Fruit fly (Drosophila melanogaster): ENCODE data around the gene CG13039.

The CG13039 gene

dm6 chr3L:16349686-16350085 is 23.1 kb upstream of the CG13039 start:
- no peak for TF ChIP-seq cic (GFP tag; optimal IDR thresholded peaks at IDR 0.05)
- no peak for TF ChIP-seq CG11617 (GFP tag; optimal IDR thresholded peaks at IDR 0.05)
- TF ChIP-seq bab1 (GFP tag; optimal IDR thresholded peaks at IDR 0.05): no peak
- no peak for TF ChIP-seq cnc (optimal IDR thresholded peaks at IDR 0.05)
- TF ChIP-seq CG12768 (GFP tag; optimal IDR thresholded peaks at IDR 0.05): no peak
- no peak for TF ChIP-seq kay (GFP tag; ENCODE audit: borderline replicate concordance)
- TF ChIP-seq Hr96 (GFP tag; optimal IDR thresholded peaks at IDR 0.05): no peak
- TF ChIP-seq pad (GFP tag; optimal IDR thresholded peaks at IDR 0.05): no peak

dm6 chr3L:16347914-16348313 is 21.4 kb upstream of the CG13039 start, which contains the start of gene mRpS34:
Gene mRpS34, plus strand, starts transcription at chr3L:16348074.
- TF ChIP-seq CG33017 (tag; optimal IDR thresholded peaks at IDR 0.05) (no peak), Mnt (GFP tag; optimal IDR thresholded peaks at IDR 0.05) (no peak), kay (GFP tag; ENCODE audit: borderline replicate concordance) (no peak), bab1 (GFP tag; optimal IDR thresholded peaks at IDR 0.05) (no peak), Crg-1 (GFP tag; optimal IDR thresholded peaks at IDR 0.05) (no peak), pad (GFP tag; optimal IDR thresholded peaks at IDR 0.05) (no peak), CG12768 (GFP tag; optimal IDR thresholded peaks at IDR 0.05) (no peak), cnc (optimal IDR thresholded peaks at IDR 0.05) (no peak), Hr96 (GFP tag; optimal IDR thresholded peaks at IDR 0.05) (no peak), CG7045 (GFP tag; optimal IDR thresholded peaks at IDR 0.05) (no peak), CG14711 (tag; optimal IDR thresholded peaks at IDR 0.05) (no peak), ovo (GFP tag; optimal IDR thresholded peaks at IDR 0.05) (no peak), Clk (GFP tag; optimal IDR thresholded peaks at IDR 0.05) (no peak), cic (GFP tag; optimal IDR thresholded peaks at IDR 0.05) (no peak), tj (GFP tag; optimal IDR thresholded peaks at IDR 0.05) (no peak), toe (GFP tag; optimal IDR thresholded peaks at IDR 0.05) (no peak)

- TF ChIP-seq ovo (GFP tag; optimal IDR thresholded peaks at IDR 0.05): no peak
- no peak for TF ChIP-seq kay (GFP tag; ENCODE audit: borderline replicate concordance)
- no peak for TF ChIP-seq CG33017 (tag; optimal IDR thresholded peaks at IDR 0.05)
- TF ChIP-seq CG7101 (tag; optimal IDR thresholded peaks at IDR 0.05): no peak
- no peak for TF ChIP-seq CG11617 (GFP tag; optimal IDR thresholded peaks at IDR 0.05)
- TF ChIP-seq cic (GFP tag; optimal IDR thresholded peaks at IDR 0.05): no peak
- TF ChIP-seq Crg-1 (GFP tag; optimal IDR thresholded peaks at IDR 0.05): no peak
- TF ChIP-seq toe (GFP tag; optimal IDR thresholded peaks at IDR 0.05): no peak
- no peak for TF ChIP-seq Mnt (GFP tag; optimal IDR thresholded peaks at IDR 0.05)
- no peak for TF ChIP-seq Clk (GFP tag; optimal IDR thresholded peaks at IDR 0.05)
- no peak for TF ChIP-seq Hr96 (GFP tag; optimal IDR thresholded peaks at IDR 0.05)
- no peak for TF ChIP-seq bab1 (GFP tag; optimal IDR thresholded peaks at IDR 0.05)
- no peak for TF ChIP-seq tj (GFP tag; optimal IDR thresholded peaks at IDR 0.05)
- no peak for TF ChIP-seq pad (GFP tag; optimal IDR thresholded peaks at IDR 0.05)
Observed at dm6 chr3L:16346023-16346422, 19.5 kb upstream of the CG13039 start, which contains the start of gene CG33257. Gene CG33257, plus strand, starts transcription at chr3L:16346323.

- TF ChIP-seq CG11617 (GFP tag; optimal IDR thresholded peaks at IDR 0.05) (no peak), bab1 (GFP tag; optimal IDR thresholded peaks at IDR 0.05) (no peak), toe (GFP tag; optimal IDR thresholded peaks at IDR 0.05) (no peak)
Observed at dm6 chr3L:16339873-16340272, 13.3 kb upstream of the CG13039 start.

- TF ChIP-seq CG7101 (tag; optimal IDR thresholded peaks at IDR 0.05): no peak
- TF ChIP-seq kay (GFP tag; ENCODE audit: borderline replicate concordance): no peak
- no peak for TF ChIP-seq Clk (GFP tag; optimal IDR thresholded peaks at IDR 0.05)
- TF ChIP-seq cic (GFP tag; optimal IDR thresholded peaks at IDR 0.05): no peak
- TF ChIP-seq CG11617 (GFP tag; optimal IDR thresholded peaks at IDR 0.05): no peak
- TF ChIP-seq toe (GFP tag; optimal IDR thresholded peaks at IDR 0.05): no peak
- TF ChIP-seq CG7045 (GFP tag; optimal IDR thresholded peaks at IDR 0.05): no peak
- TF ChIP-seq cnc (optimal IDR thresholded peaks at IDR 0.05): no peak
- no peak for TF ChIP-seq CG14711 (tag; optimal IDR thresholded peaks at IDR 0.05)
- no peak for TF ChIP-seq Mnt (GFP tag; optimal IDR thresholded peaks at IDR 0.05)
Observed at dm6 chr3L:16339463-16339862, 12.9 kb upstream of the CG13039 start.

- TF ChIP-seq Crg-1 (GFP tag; optimal IDR thresholded peaks at IDR 0.05) (no peak), CG5204 (GFP tag; optimal IDR thresholded peaks at IDR 0.05) (no peak), cnc (optimal IDR thresholded peaks at IDR 0.05) (no peak), CG7101 (tag; optimal IDR thresholded peaks at IDR 0.05) (no peak), Hr96 (GFP tag; optimal IDR thresholded peaks at IDR 0.05) (no peak), kay (GFP tag; ENCODE audit: borderline replicate concordance) (no peak), Clk (GFP tag; optimal IDR thresholded peaks at IDR 0.05) (no peak), CG1620 (GFP tag; optimal IDR thresholded peaks at IDR 0.05) (no peak), CG14711 (tag; optimal IDR thresholded peaks at IDR 0.05) (no peak), CG12768 (GFP tag; optimal IDR thresholded peaks at IDR 0.05) (no peak), CG33017 (tag; optimal IDR thresholded peaks at IDR 0.05) (no peak), Mnt (GFP tag; optimal IDR thresholded peaks at IDR 0.05) (no peak), bab1 (GFP tag; optimal IDR thresholded peaks at IDR 0.05) (no peak), tj (GFP tag; optimal IDR thresholded peaks at IDR 0.05) (no peak)
Observed at dm6 chr3L:16338703-16339102, 12.1 kb upstream of the CG13039 start, which contains the start of gene CG4998. Gene CG4998, plus strand, starts transcription at chr3L:16339003.

- TF ChIP-seq CG14711 (tag; optimal IDR thresholded peaks at IDR 0.05) (no peak), CG7045 (GFP tag; optimal IDR thresholded peaks at IDR 0.05) (no peak), pad (GFP tag; optimal IDR thresholded peaks at IDR 0.05) (no peak), CG7101 (tag; optimal IDR thresholded peaks at IDR 0.05) (no peak), bab1 (GFP tag; optimal IDR thresholded peaks at IDR 0.05) (no peak), CG11617 (GFP tag; optimal IDR thresholded peaks at IDR 0.05) (no peak), Clk (GFP tag; optimal IDR thresholded peaks at IDR 0.05) (no peak), tj (GFP tag; optimal IDR thresholded peaks at IDR 0.05) (no peak), Crg-1 (GFP tag; optimal IDR thresholded peaks at IDR 0.05) (no peak)
Observed at dm6 chr3L:16337739-16338138, 11.2 kb upstream of the CG13039 start.
